Fruit fly (Drosophila melanogaster): ENCODE results near the gene CG3437.

CG3437 gene

dm6 chr3L:9429665-9430607 is 27.5 kb downstream of the CG3437 start, which contains the start of the genes RpS17 and MTF-1 (continued):
- TF ChIP-seq D19A (tag; optimal IDR thresholded peaks at IDR 0.05) (peak; percentile 13), org-1 (GFP tag; optimal IDR thresholded peaks at IDR 0.05) (peak; percentile 17), fd64A (GFP tag; optimal IDR thresholded peaks at IDR 0.05) (peak; percentile 21), jigr1 (GFP tag; IDR thresholded peaks at IDR 0.05) (no peak), insv (GFP tag; optimal IDR thresholded peaks at IDR 0.05) (peak in 1 of 2 experiments; percentile 27), CG1603 (tag; optimal IDR thresholded peaks at IDR 0.05) (peak; percentile 50), tna (GFP tag; IDR thresholded peaks at IDR 0.05; ENCODE audit: partially characterized antibody) (peak; percentile 38; the same call in 1 of the 2 replicates), Lim3 (GFP tag; IDR thresholded peaks at IDR 0.05) (no peak), ATbp (GFP tag; optimal IDR thresholded peaks at IDR 0.05) (peak; percentile 44), CG34376 (GFP tag; optimal IDR thresholded peaks at IDR 0.05) (peak; percentile 91), cas (GFP tag; IDR thresholded peaks at IDR 0.05) (no peak), CG10565 (GFP tag; optimal IDR thresholded peaks at IDR 0.05) (no peak), CG8281 (tag; optimal IDR thresholded peaks at IDR 0.05) (no peak), nau (GFP tag; optimal IDR thresholded peaks at IDR 0.05) (peak; percentile 65), ewg (GFP tag; optimal IDR thresholded peaks at IDR 0.05) (no peak), Spps (tag; optimal IDR thresholded peaks at IDR 0.05) (peak; percentile 15), C15 (GFP tag; IDR thresholded peaks at IDR 0.05) (no peak), Dfd (GFP tag; optimal IDR thresholded peaks at IDR 0.05) (no peak), Ptx1 (GFP tag; IDR thresholded peaks at IDR 0.05) (peak; percentile 33; the same call in 1 of the 2 replicates), Fer1 (GFP tag; optimal IDR thresholded peaks at IDR 0.05) (peak; percentile 61), Kr (GFP tag; optimal IDR thresholded peaks at IDR 0.05) (no peak), CG8944 (GFP tag; optimal IDR thresholded peaks at IDR 0.05) (no peak), H15 (GFP tag; IDR thresholded peaks at IDR 0.05) (peak; percentile 44; the same call in 2 of the 3 replicates), ro (GFP tag; IDR thresholded peaks at IDR 0.05) (no peak), CG16863 (GFP tag; optimal IDR thresholded peaks at IDR 0.05) (no peak), CG6272 (GFP tag; IDR thresholded peaks at IDR 0.05) (no peak), CG5245 (GFP tag; optimal IDR thresholded peaks at IDR 0.05) (no peak), eve (GFP tag; optimal IDR thresholded peaks at IDR 0.05) (no peak), klu (GFP tag; IDR thresholded peaks at IDR 0.05) (no peak), fd96Cb (tag; optimal IDR thresholded peaks at IDR 0.05) (no peak), CG10431 (GFP tag; optimal IDR thresholded peaks at IDR 0.05) (peak; percentile 59), nom (GFP tag; optimal IDR thresholded peaks at IDR 0.05) (peak; percentile 80), Nf-YA (GFP tag; IDR thresholded peaks at IDR 0.05) (peak; percentile 73), CG15011 (GFP tag; optimal IDR thresholded peaks at IDR 0.05) (peak; percentile 41), Taf1 (GFP tag; IDR thresholded peaks at IDR 0.05) (no peak), cad (GFP tag; optimal IDR thresholded peaks at IDR 0.05) (no peak), CG14667 (GFP tag; IDR thresholded peaks at IDR 0.05) (no peak), scrt (GFP tag; optimal IDR thresholded peaks at IDR 0.05) (peak; percentile 39), HmgD (GFP tag; optimal IDR thresholded peaks at IDR 0.05) (no peak), mld (GFP tag; IDR thresholded peaks at IDR 0.05; ENCODE audit: partially characterized antibody) (no peak), Optix (GFP tag; IDR thresholded peaks at IDR 0.05) (0 out of 3 replicates have a peak, but pooled peaks have one; percentile 35), tin (GFP tag; optimal IDR thresholded peaks at IDR 0.05) (no peak), crc (GFP tag; optimal IDR thresholded peaks at IDR 0.05) (no peak), CG31388 (GFP tag; optimal IDR thresholded peaks at IDR 0.05) (no peak), CG17361 (GFP tag; IDR thresholded peaks at IDR 0.05) (peak; percentile 64; the same call in 2 of the 3 replicates), Ravus (GFP tag; IDR thresholded peaks at IDR 0.05) (no peak), CG32772 (GFP tag; IDR thresholded peaks at IDR 0.05) (no peak), Hr51 (GFP tag; optimal IDR thresholded peaks at IDR 0.05) (no peak), trh (GFP tag; optimal IDR thresholded peaks at IDR 0.05) (no peak)
